Worm (Caenorhabditis elegans) whole organism, L3 larva: ENCODE results near the gene H04M03.12.

Experiments
- R02D3.7 ChIP-seq: fragments of 150-350 bp; optimal IDR thresholded peaks from 2 replicates; lab custom pipeline; 2014; ENCODE audit warnings: missing biosample characterization, missing genetic modification characterization
- ZK546.5 ChIP-seq: sonication (generic microtip); optimal IDR thresholded peaks from 2 replicates; lab custom pipeline; 2017; ENCODE audit warnings: missing biosample characterization, missing genetic modification characterization
- aly-2 ChIP-seq: fragments of 150-350 bp; optimal IDR thresholded peaks from 2 replicates; lab custom pipeline; 2014; ENCODE audit warnings: missing biosample characterization, missing genetic modification characterization
- ama-1 ChIP-seq: fragments of 150-350 bp; optimal IDR thresholded peaks from 2 replicates; lab custom pipeline; 2018
- daf-12 ChIP-seq: fragments of 150-350 bp; optimal IDR thresholded peaks from 2 replicates; lab custom pipeline; 2014; ENCODE audit warnings: missing biosample characterization, missing genetic modification reagents, missing genetic modification characterization
- jun-1 ChIP-seq: fragments of 150-350 bp; optimal IDR thresholded peaks from 2 replicates; lab custom pipeline; 2014; ENCODE audit warnings: missing biosample characterization, missing genetic modification reagents, missing genetic modification characterization
- lin-15B ChIP-seq: fragments of 150-350 bp; optimal IDR thresholded peaks from 2 replicates; lab custom pipeline; 2014; ENCODE audit warnings: missing biosample characterization, missing genetic modification characterization
- lsy-12 ChIP-seq: sonication (generic microtip); optimal IDR thresholded peaks from 2 replicates; lab custom pipeline; 2016; ENCODE audit warnings: mild to moderate bottlenecking, missing genetic modification characterization, missing compliant biosample characterization
- nhr-11 ChIP-seq: fragments of 150-350 bp; optimal IDR thresholded peaks from 2 replicates; lab custom pipeline; 2014; ENCODE audit warnings: missing biosample characterization, missing genetic modification characterization
- nhr-237 ChIP-seq: fragments of 150-350 bp; optimal IDR thresholded peaks from 2 replicates; lab custom pipeline; 2014; ENCODE audit warnings: missing biosample characterization, missing genetic modification characterization
- nhr-43 ChIP-seq: sonication (generic microtip); optimal IDR thresholded peaks from 2 replicates; lab custom pipeline; 2016; ENCODE audit warnings: mild to moderate bottlenecking, missing genetic modification characterization, missing compliant biosample characterization; ENCODE audit not compliant: poor library complexity, severe bottlenecking
- nhr-67 ChIP-seq: fragments of 150-350 bp; optimal IDR thresholded peaks from 2 replicates; lab custom pipeline; 2014; ENCODE audit warnings: missing biosample characterization, missing genetic modification characterization
- pha-4 ChIP-seq: fragments of 150-350 bp; optimal IDR thresholded peaks from 2 replicates; lab custom pipeline; 2014; ENCODE audit warnings: missing biosample characterization, missing genetic modification reagents, missing genetic modification characterization
- sea-2 ChIP-seq: fragments of 150-350 bp; sonication (generic microtip); optimal IDR thresholded peaks from 4 replicates; lab custom pipeline; 2014; ENCODE audit warnings: missing biosample characterization, missing genetic modification reagents, missing genetic modification characterization
- snpc-4 ChIP-seq: fragments of 150-350 bp; optimal IDR thresholded peaks from 2 replicates; lab custom pipeline; 2014; ENCODE audit warnings: missing biosample characterization, missing genetic modification characterization
- tbx-2 ChIP-seq: sonication (generic microtip); optimal IDR thresholded peaks from 2 replicates; lab custom pipeline; 2016; ENCODE audit warnings: mild to moderate bottlenecking, missing genetic modification characterization, missing compliant biosample characterization
- unc-62 ChIP-seq: fragments of 150-350 bp; sonication (generic microtip); optimal IDR thresholded peaks from 4 replicates; lab custom pipeline; 2014; ENCODE audit warnings: missing biosample characterization, missing genetic modification reagents, missing genetic modification characterization
- ztf-11 ChIP-seq: fragments of 150-350 bp; optimal IDR thresholded peaks from 2 replicates; lab custom pipeline; 2014; ENCODE audit warnings: missing biosample characterization, missing genetic modification characterization
- ztf-4 ChIP-seq: fragments of 150-350 bp; optimal IDR thresholded peaks from 2 replicates; lab custom pipeline; 2014; ENCODE audit warnings: missing biosample characterization, missing genetic modification characterization

The H04M03.12 gene

DNA sequence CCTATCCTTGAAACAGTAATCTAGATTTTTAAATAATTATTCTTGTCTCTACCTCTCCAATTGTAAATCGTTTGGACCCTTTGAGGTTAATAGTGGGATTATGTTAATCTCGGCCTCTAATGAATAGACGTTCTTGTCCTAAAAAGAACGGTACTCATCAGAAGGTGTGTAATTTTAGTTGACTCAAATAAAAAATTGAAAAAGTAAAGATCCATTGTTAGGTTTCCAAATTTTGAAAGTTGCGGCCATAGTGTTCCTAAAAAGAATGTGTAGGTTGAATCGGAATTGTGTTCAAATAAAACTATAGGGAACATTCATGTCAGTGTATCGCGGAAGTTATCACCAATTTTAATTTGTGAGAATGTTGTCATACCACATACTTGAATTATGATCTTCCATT lies 47.5 kb downstream of the H04M03.12 start:
- TF ChIP-seq nhr-67 (tag; lab: Kevin White, UChicago), result no peak
- no peak for TF ChIP-seq lin-15B
- no peak for TF ChIP-seq nhr-237 (tag; lab: Kevin White, UChicago)
- TF ChIP-seq unc-62 (GFP tag; lab: Kevin White, UChicago), result no peak
- TF ChIP-seq sea-2 (GFP tag; lab: Kevin White, UChicago), result no peak
- TF ChIP-seq tbx-2, result no peak
- TF ChIP-seq snpc-4 (tag; lab: Kevin White, UChicago), result no peak
- TF ChIP-seq jun-1 (tag; lab: Kevin White, UChicago), result no peak
- no peak for TF ChIP-seq nhr-43 (tag; lab: Kevin White, UChicago)

DNA sequence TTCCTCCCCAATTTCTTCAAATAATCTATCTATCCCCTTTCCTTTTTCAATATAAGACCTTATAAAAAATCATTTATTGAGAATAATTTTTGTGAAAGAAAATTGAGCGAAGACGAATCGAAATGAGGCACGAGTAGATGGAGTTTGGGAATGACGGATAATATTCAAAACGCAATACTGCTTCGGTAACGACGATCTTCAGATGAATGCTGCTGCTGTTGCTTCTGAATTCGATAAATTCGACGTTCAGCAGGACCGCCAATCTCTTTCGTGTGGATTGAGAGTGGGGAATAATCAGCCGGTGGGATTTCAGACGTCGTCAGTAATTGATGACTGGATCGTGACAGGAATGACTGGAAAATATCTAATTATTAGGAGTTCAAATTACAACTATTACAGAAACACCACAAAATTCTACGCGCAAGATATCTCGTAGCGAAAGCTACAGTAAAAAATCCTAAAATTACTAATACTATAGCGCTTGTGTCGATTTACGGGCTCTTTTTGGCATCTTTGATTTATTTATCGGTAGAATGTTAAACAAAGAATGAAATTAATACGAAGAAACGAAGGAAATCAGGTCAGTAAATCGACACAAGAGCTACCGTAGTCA lies 52.3 kb downstream of the H04M03.12 start:
- TF ChIP-seq aly-2 (tag; lab: Kevin White, UChicago), result no peak
- no peak for TF ChIP-seq nhr-67 (tag; lab: Kevin White, UChicago)
- TF ChIP-seq daf-12 (tag; lab: Kevin White, UChicago), result no peak
- no peak for TF ChIP-seq lsy-12
- no peak for TF ChIP-seq pha-4 (tag; lab: Kevin White, UChicago)
- TF ChIP-seq ama-1 (lab: Kevin White, UChicago), result no peak
- no peak for TF ChIP-seq nhr-11 (tag; lab: Kevin White, UChicago)
- TF ChIP-seq nhr-43 (tag; lab: Kevin White, UChicago), result no peak
- TF ChIP-seq ztf-4, result no peak
- TF ChIP-seq ZK546.5 (tag; lab: Kevin White, UChicago), result no peak
- no peak for TF ChIP-seq ztf-11 (tag; lab: Kevin White, UChicago)
- TF ChIP-seq R02D3.7 (tag; lab: Kevin White, UChicago), result no peak
